In genomic region chrV:5049333-5049942, ce11 we compare ENCODE assay signal across 4 worm cellular contexts.
TF ChIP-seq lines count a peak whose summit lies in the region.

TSS of gene pqn-51 (plus strand) at chrV:5049607.
TSS of gene K11D12.14 (plus strand) at chrV:5049636.

TF ChIP-seq in whole organism, L2 larva, 48 proteins besides CTCF, POLR2A, EP300 and RAD21 (continues in another document):
- TF ChIP-seq fos-1 (tag; optimal IDR thresholded peaks at IDR 0.05; lab: Kevin White, UChicago) (peak; percentile 92), alr-1 (tag; optimal IDR thresholded peaks at IDR 0.05; lab: Kevin White, UChicago) (no peak), sma-9 (GFP tag; optimal IDR thresholded peaks at IDR 0.05; lab: Kevin White, UChicago) (peak; percentile 90), sma-9 (tag; optimal IDR thresholded peaks at IDR 0.05; lab: Kevin White, UChicago) (peak; percentile 47), nhr-12 (tag; optimal IDR thresholded peaks at IDR 0.05; lab: Kevin White, UChicago) (no peak), mbf-1 (tag; optimal IDR thresholded peaks at IDR 0.05; lab: Kevin White, UChicago) (no peak), unc-62 (GFP tag; optimal IDR thresholded peaks at IDR 0.05; lab: Kevin White, UChicago) (peak; percentile 35), sem-4 (tag; optimal IDR thresholded peaks at IDR 0.05; lab: Kevin White, UChicago) (peak; percentile 90), ceh-16 (tag; optimal IDR thresholded peaks at IDR 0.05; lab: Kevin White, UChicago) (peak; percentile 48), ZK546.5 (tag; optimal IDR thresholded peaks at IDR 0.05; lab: Kevin White, UChicago) (peak; percentile 95), C34F6.9 (tag; optimal IDR thresholded peaks at IDR 0.05; lab: Kevin White, UChicago) (peak; percentile 96), blmp-1 (tag; optimal IDR thresholded peaks at IDR 0.05; lab: Kevin White, UChicago; ENCODE audit: insufficient read depth) (peak; percentile 79), egl-27 (tag; optimal IDR thresholded peaks at IDR 0.05; lab: Kevin White, UChicago) (peak; percentile 86), lsy-2 (tag; optimal IDR thresholded peaks at IDR 0.05; lab: Kevin White, UChicago) (peak; percentile 79 to 93), lin-11 (tag; optimal IDR thresholded peaks at IDR 0.05; lab: Kevin White, UChicago) (peak; percentile 92), gmeb-1 (tag; optimal IDR thresholded peaks at IDR 0.05; lab: Kevin White, UChicago) (peak; percentile 92), ztf-11 (tag; optimal IDR thresholded peaks at IDR 0.05; lab: Kevin White, UChicago) (no peak), nhr-11 (tag; optimal IDR thresholded peaks at IDR 0.05; lab: Kevin White, UChicago) (no peak), nhr-21 (tag; optimal IDR thresholded peaks at IDR 0.05; lab: Kevin White, UChicago) (peak; percentile 94), unc-55 (GFP tag; optimal IDR thresholded peaks at IDR 0.05; lab: Kevin White, UChicago) (peak; percentile 91), nhr-25 (tag; optimal IDR thresholded peaks at IDR 0.05; lab: Kevin White, UChicago) (peak; percentile 90), nhr-129 (tag; optimal IDR thresholded peaks at IDR 0.05; lab: Kevin White, UChicago) (peak; percentile 97), nhr-77 (tag; optimal IDR thresholded peaks at IDR 0.05; lab: Kevin White, UChicago) (no peak)

TF ChIP-seq in whole organism, L4 larva, 104 proteins besides CTCF, POLR2A, EP300 and RAD21 (continues in another document):
- TF ChIP-seq F10B5.3 (tag; optimal IDR thresholded peaks at IDR 0.05; lab: Kevin White, UChicago) (peak; percentile 79), nhr-102 (tag; optimal IDR thresholded peaks at IDR 0.05; lab: Kevin White, UChicago) (peak; percentile 93), nhr-77 (tag; optimal IDR thresholded peaks at IDR 0.05; lab: Kevin White, UChicago) (peak; percentile 77), ceh-62 (tag; optimal IDR thresholded peaks at IDR 0.05; lab: Kevin White, UChicago) (no peak), zag-1 (tag; optimal IDR thresholded peaks at IDR 0.05; lab: Kevin White, UChicago) (no peak), F26F4.8 (GFP tag; conservative IDR thresholded peaks at IDR 0.05; lab: Robert Waterston, UW) (no peak), fos-1 (tag; optimal IDR thresholded peaks at IDR 0.05; lab: Kevin White, UChicago) (no peak), ceh-44 (GFP tag; IDR thresholded peaks at IDR 0.05; lab: Robert Waterston, UW) (peak; percentile 98), dmd-9 (GFP tag; IDR thresholded peaks at IDR 0.05; lab: Robert Waterston, UW) (no peak), zip-11 (GFP tag; IDR thresholded peaks at IDR 0.05; lab: Robert Waterston, UW) (no peak), nhr-42 (GFP tag; IDR thresholded peaks at IDR 0.05; lab: Robert Waterston, UW) (peak; percentile 93), lir-3 (tag; optimal IDR thresholded peaks at IDR 0.05; lab: Kevin White, UChicago) (no peak), daf-19 (GFP tag; conservative IDR thresholded peaks at IDR 0.05; lab: Robert Waterston, UW) (peak; percentile 78), madf-9 (GFP tag; conservative IDR thresholded peaks at IDR 0.05; lab: Robert Waterston, UW) (peak; percentile 83), spr-3 (GFP tag; optimal IDR thresholded peaks at IDR 0.05; lab: Kevin White, UChicago) (peak; percentile 61), ceh-32 (tag; optimal IDR thresholded peaks at IDR 0.05; lab: Kevin White, UChicago; ENCODE audit: poor library complexity) (peak; percentile 21), tra-1 (GFP tag; IDR thresholded peaks at IDR 0.05; lab: Robert Waterston, UW) (peak; percentile 91), sdz-12 (GFP tag; optimal IDR thresholded peaks at IDR 0.05; lab: Kevin White, UChicago) (no peak), nhr-28 (tag; optimal IDR thresholded peaks at IDR 0.05; lab: Kevin White, UChicago) (peak; percentile 83), arid-1 (GFP tag; conservative IDR thresholded peaks at IDR 0.05; lab: Robert Waterston, UW) (peak; percentile 78; the same call in 1 of the 2 replicates), lin-39 (tag; optimal IDR thresholded peaks at IDR 0.05; lab: Kevin White, UChicago) (no peak), aly-2 (tag; optimal IDR thresholded peaks at IDR 0.05; lab: Kevin White, UChicago) (peak; percentile 22), mxl-2 (GFP tag; conservative IDR thresholded peaks at IDR 0.05; lab: Robert Waterston, UW) (peak; percentile 33; the same call in 1 of the 2 replicates), ctbp-1 (GFP tag; IDR thresholded peaks at IDR 0.05; lab: Robert Waterston, UW) (peak; percentile 96)

TF ChIP-seq in whole organism, late embryonic, 69 proteins besides CTCF, POLR2A, EP300 and RAD21 (continues in another document):
- no peak for TF ChIP-seq pag-3 (tag; optimal IDR thresholded peaks at IDR 0.05; lab: Kevin White, UChicago; ENCODE audit: borderline replicate concordance)
- peak; percentile 86 for TF ChIP-seq ref-2 (tag; optimal IDR thresholded peaks at IDR 0.05; lab: Kevin White, UChicago)
- peak; percentile 69 for TF ChIP-seq unc-55 (GFP tag; optimal IDR thresholded peaks at IDR 0.05; lab: Kevin White, UChicago)
- no peak for TF ChIP-seq sox-4 (tag; optimal IDR thresholded peaks at IDR 0.05; lab: Kevin White, UChicago)
- no peak for TF ChIP-seq che-1 (tag; optimal IDR thresholded peaks at IDR 0.05; lab: Kevin White, UChicago)
- no peak for TF ChIP-seq mec-3 (tag; optimal IDR thresholded peaks at IDR 0.05; lab: Kevin White, UChicago; ENCODE audit: borderline replicate concordance)
- no peak for TF ChIP-seq pat-9 (tag; optimal IDR thresholded peaks at IDR 0.05; lab: Kevin White, UChicago)
- TF ChIP-seq pqm-1 (tag; optimal IDR thresholded peaks at IDR 0.05; lab: Kevin White, UChicago) = peak; percentile 38
- TF ChIP-seq fax-1 (tag; optimal IDR thresholded peaks at IDR 0.05; lab: Kevin White, UChicago) = no peak
- peak; percentile 9; the same call in 1 of the 2 replicates for TF ChIP-seq unc-3 (GFP tag; conservative IDR thresholded peaks at IDR 0.05; lab: Robert Waterston, UW)
- TF ChIP-seq unc-3 (tag; optimal IDR thresholded peaks at IDR 0.05; lab: Kevin White, UChicago) = no peak
- peak; percentile 1 for TF ChIP-seq C08G9.2 (tag; optimal IDR thresholded peaks at IDR 0.05; lab: Kevin White, UChicago)
- TF ChIP-seq pha-2 (tag; optimal IDR thresholded peaks at IDR 0.05; lab: Kevin White, UChicago) = peak; percentile 63
- TF ChIP-seq madf-2 (tag; optimal IDR thresholded peaks at IDR 0.05; lab: Kevin White, UChicago) = peak; percentile 61
- no peak for TF ChIP-seq dmd-4 (tag; optimal IDR thresholded peaks at IDR 0.05; lab: Kevin White, UChicago; ENCODE audit: borderline replicate concordance)
- TF ChIP-seq ceh-30 (tag; optimal IDR thresholded peaks at IDR 0.05; lab: Kevin White, UChicago) = no peak
- no peak for TF ChIP-seq ceh-9 (tag; optimal IDR thresholded peaks at IDR 0.05; lab: Kevin White, UChicago)
- peak; percentile 82 for TF ChIP-seq tbx-2 (tag; optimal IDR thresholded peaks at IDR 0.05; lab: Kevin White, UChicago)
- no peak for TF ChIP-seq fkh-10 (GFP tag; optimal IDR thresholded peaks at IDR 0.05; lab: Kevin White, UChicago)
- TF ChIP-seq F13H6.1 (tag; optimal IDR thresholded peaks at IDR 0.05; lab: Kevin White, UChicago) = peak; percentile 68
- TF ChIP-seq sdc-2 (tag; optimal IDR thresholded peaks at IDR 0.05; lab: Kevin White, UChicago) = no peak
- peak; percentile 35 for TF ChIP-seq ama-1 (optimal IDR thresholded peaks at IDR 0.05; lab: Kevin White, UChicago)
- TF ChIP-seq ahr-1 (tag; optimal IDR thresholded peaks at IDR 0.05; lab: Kevin White, UChicago) = no peak
- peak; percentile 82 for TF ChIP-seq dve-1 (tag; optimal IDR thresholded peaks at IDR 0.05; lab: Kevin White, UChicago)
- TF ChIP-seq ets-4 (tag; optimal IDR thresholded peaks at IDR 0.05; lab: Kevin White, UChicago) = peak; percentile 72

TF ChIP-seq in whole organism, mixed stage, embryonic, 35 proteins besides CTCF, POLR2A, EP300 and RAD21:
- no peak for TF ChIP-seq nhr-2 (tag; optimal IDR thresholded peaks at IDR 0.05; lab: Kevin White, UChicago)
- TF ChIP-seq zip-8 (tag; optimal IDR thresholded peaks at IDR 0.05; lab: Kevin White, UChicago) = no peak
- no peak for TF ChIP-seq nhr-28 (tag; optimal IDR thresholded peaks at IDR 0.05; lab: Kevin White, UChicago)
- TF ChIP-seq hlh-1 (tag; optimal IDR thresholded peaks at IDR 0.05; lab: Kevin White, UChicago) = peak; percentile 53
- TF ChIP-seq mep-1 (tag; optimal IDR thresholded peaks at IDR 0.05; lab: Kevin White, UChicago) = peak; percentile 3
- TF ChIP-seq ztf-11 (tag; optimal IDR thresholded peaks at IDR 0.05; lab: Kevin White, UChicago) = peak; percentile 10
- TF ChIP-seq flh-1 (GFP tag; optimal IDR thresholded peaks at IDR 0.05; lab: Kevin White, UChicago) = no peak
- peak; percentile 35 for TF ChIP-seq bed-3 (GFP tag; optimal IDR thresholded peaks at IDR 0.05; lab: Kevin White, UChicago)
- TF ChIP-seq ces-1 (GFP tag; optimal IDR thresholded peaks at IDR 0.05; lab: Kevin White, UChicago) = peak; percentile 87
- TF ChIP-seq unc-62 (GFP tag; optimal IDR thresholded peaks at IDR 0.05; lab: Kevin White, UChicago) = peak; percentile 73
- peak; percentile 42 for TF ChIP-seq lin-13 (tag; optimal IDR thresholded peaks at IDR 0.05; lab: Kevin White, UChicago)
- no peak for TF ChIP-seq lin-32 (GFP tag; optimal IDR thresholded peaks at IDR 0.05; lab: Kevin White, UChicago)
- no peak for TF ChIP-seq ham-2 (GFP tag; optimal IDR thresholded peaks at IDR 0.05; lab: Kevin White, UChicago)
- TF ChIP-seq drap-1 (GFP tag; optimal IDR thresholded peaks at IDR 0.05; lab: Kevin White, UChicago) = peak; percentile 61
- no peak for TF ChIP-seq cnd-1 (tag; optimal IDR thresholded peaks at IDR 0.05; lab: Kevin White, UChicago)
- no peak for TF ChIP-seq mls-2 (tag; optimal IDR thresholded peaks at IDR 0.05; lab: Kevin White, UChicago)
- TF ChIP-seq sptf-1 (tag; optimal IDR thresholded peaks at IDR 0.05; lab: Kevin White, UChicago) = peak; percentile 28
- TF ChIP-seq ceh-39 (tag; optimal IDR thresholded peaks at IDR 0.05; lab: Kevin White, UChicago) = no peak
- TF ChIP-seq pha-4 (tag; optimal IDR thresholded peaks at IDR 0.05; lab: Kevin White, UChicago) = peak; percentile 42
- TF ChIP-seq unc-120 (tag; optimal IDR thresholded peaks at IDR 0.05; lab: Kevin White, UChicago; ENCODE audit: poor library complexity, severe bottlenecking) = peak; percentile 95
- peak; percentile 92 for TF ChIP-seq nhr-237 (tag; optimal IDR thresholded peaks at IDR 0.05; lab: Kevin White, UChicago)
- TF ChIP-seq lsy-2 (tag; optimal IDR thresholded peaks at IDR 0.05; lab: Kevin White, UChicago) = peak; percentile 63
- peak; percentile 88 for TF ChIP-seq blmp-1 (tag; optimal IDR thresholded peaks at IDR 0.05; lab: Kevin White, UChicago)
- peak; percentile 37 for TF ChIP-seq tbx-8 (GFP tag; optimal IDR thresholded peaks at IDR 0.05; lab: Kevin White, UChicago)
